Worm (Caenorhabditis elegans) whole organism, L2 larva: Measurements from ENCODE around the gene jud-4.

Experiments
- ZK546.5 ChIP-seq: sonication (generic microtip); optimal IDR thresholded peaks from 2 replicates; lab custom pipeline; 2017; ENCODE audit warnings: missing biosample characterization, missing genetic modification characterization
- ama-1 ChIP-seq: fragments of 150-350 bp; optimal IDR thresholded peaks from 2 replicates; lab custom pipeline; 2018; ENCODE audit warnings: inconsistent platforms
- dmd-4 ChIP-seq: sonication (generic microtip); optimal IDR thresholded peaks from 2 replicates; lab custom pipeline; 2017; ENCODE audit warnings: missing biosample characterization, missing genetic modification characterization
- lin-39 ChIP-seq: fragments of 150-350 bp; optimal IDR thresholded peaks from 2 replicates; lab custom pipeline; 2014; ENCODE audit warnings: missing biosample characterization, missing genetic modification reagents, missing genetic modification characterization
- nhr-77 ChIP-seq: fragments of 150-350 bp; optimal IDR thresholded peaks from 2 replicates; lab custom pipeline; 2014; ENCODE audit warnings: missing biosample characterization, missing genetic modification characterization
- skn-1 ChIP-seq: sonication (generic microtip); optimal IDR thresholded peaks from 2 replicates; lab custom pipeline; 2017; ENCODE audit warnings: missing biosample characterization, missing genetic modification characterization
- snpc-4 ChIP-seq: fragments of 150-350 bp; optimal IDR thresholded peaks from 2 replicates; lab custom pipeline; 2014; ENCODE audit warnings: missing biosample characterization, missing genetic modification characterization
- unc-39 ChIP-seq: fragments of 150-350 bp; optimal IDR thresholded peaks from 2 replicates; lab custom pipeline; 2014; ENCODE audit warnings: missing biosample characterization, missing genetic modification characterization
- unc-62 ChIP-seq: fragments of 150-350 bp; optimal IDR thresholded peaks from 2 replicates; lab custom pipeline; 2014; ENCODE audit warnings: missing biosample characterization, missing genetic modification reagents, missing genetic modification characterization

DNA sequence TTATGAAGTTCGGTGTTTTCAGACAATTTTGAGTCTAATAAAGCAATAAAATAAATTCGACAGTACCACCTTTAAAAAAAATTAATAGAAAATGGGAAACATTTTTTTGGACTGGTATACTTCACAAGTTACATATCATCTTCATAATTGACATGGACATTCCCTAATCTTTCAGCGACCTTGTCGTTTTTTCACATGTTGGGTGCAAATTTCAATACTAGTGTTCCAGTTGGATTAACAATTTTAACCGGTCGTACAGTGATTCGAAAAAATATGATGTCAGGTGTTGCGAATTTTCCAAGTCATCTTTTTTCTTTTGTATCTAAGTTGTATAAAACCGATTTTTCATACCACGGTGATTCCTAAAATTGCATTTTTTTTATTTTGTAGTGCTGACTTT, 44.4 kb downstream of the jud-4 start:
- no peak for TF ChIP-seq snpc-4 (tag; lab: Kevin White, UChicago)
- no peak for TF ChIP-seq skn-1
- no peak for TF ChIP-seq dmd-4 (tag; lab: Kevin White, UChicago)
- no peak for TF ChIP-seq ama-1 (lab: Kevin White, UChicago)
- no peak for TF ChIP-seq nhr-77 (tag; lab: Kevin White, UChicago)
- no peak for TF ChIP-seq unc-39 (tag; lab: Kevin White, UChicago)
- no peak for TF ChIP-seq lin-39
- no peak for TF ChIP-seq unc-62 (GFP tag; lab: Kevin White, UChicago)
- no peak for TF ChIP-seq ZK546.5
